Fruit fly (Drosophila melanogaster) whole organism, embryonic: ENCODE results near the gene Svil.
A peak's percentile ranks its signal among the peaks of the same experiment; 100 is the strongest.

ENCODE experiments used
- Atf-2 ChIP-seq: fragments of 200-800 bp; sonication (Bioruptor generic); optimal IDR thresholded peaks from 2 replicates; lab custom pipeline; 2016; ENCODE audit warnings: missing biosample characterization, missing genetic modification characterization
- Awh ChIP-seq: fragments of 200-800 bp; sonication (Bioruptor generic); IDR thresholded peaks from 2 replicates; pipeline ENCODE4, ENCODE4 v1.3.6; 2022; ENCODE audit warnings: missing biosample characterization, missing genetic modification characterization
- CG10321 ChIP-seq: fragments of 200-800 bp; sonication (Bioruptor generic); IDR thresholded peaks from 2 replicates; pipeline ENCODE4 v1.3.6; 2022; ENCODE audit warnings: missing biosample characterization, missing genetic modification characterization
- CG10654 ChIP-seq: fragments of 200-800 bp; sonication (Bioruptor generic); optimal IDR thresholded peaks from 2 replicates; lab custom pipeline; 2016; ENCODE audit warnings: missing biosample characterization, missing genetic modification characterization
- CG10979 ChIP-seq: fragments of 200-800 bp; sonication (Bioruptor generic); optimal IDR thresholded peaks from 2 replicates; lab custom pipeline; 2018; ENCODE audit warnings: missing biosample characterization, mild to moderate bottlenecking, missing genetic modification characterization, moderate library complexity
- CG11247 ChIP-seq: fragments of 200-800 bp; sonication (Bioruptor generic); IDR thresholded peaks from 2 replicates; pipeline ENCODE4 v1.3.6; 2022; ENCODE audit warnings: missing biosample characterization, missing genetic modification characterization
- CG12104 ChIP-seq: fragments of 200-800 bp; sonication (Bioruptor generic); optimal IDR thresholded peaks from 3 replicates; lab custom pipeline; 2016; ENCODE audit warnings: missing biosample characterization, missing genetic modification characterization
- CG12942 ChIP-seq: fragments of 200-800 bp; sonication (Bioruptor generic); optimal IDR thresholded peaks from 3 replicates; lab custom pipeline; 2016; ENCODE audit warnings: missing biosample characterization, missing genetic modification characterization
- CG13775 ChIP-seq: fragments of 200-800 bp; sonication (Bioruptor generic); optimal IDR thresholded peaks from 3 replicates; lab custom pipeline; 2017; ENCODE audit warnings: missing biosample characterization, mild to moderate bottlenecking, missing genetic modification characterization
- CG13894 ChIP-seq: fragments of 200-800 bp; sonication (Bioruptor generic); optimal IDR thresholded peaks from 3 replicates; lab custom pipeline; 2018; ENCODE audit warnings: missing biosample characterization, mild to moderate bottlenecking, missing genetic modification characterization, moderate library complexity
- CG15479 ChIP-seq: fragments of 200-800 bp; sonication (Bioruptor generic); optimal IDR thresholded peaks from 3 replicates; lab custom pipeline; 2019; ENCODE audit warnings: missing biosample characterization, mild to moderate bottlenecking, missing genetic modification characterization, moderate library complexity
- CG17612 ChIP-seq: fragments of 200-800 bp; sonication (Bioruptor generic); IDR thresholded peaks from 2 replicates; pipeline ENCODE4 v1.3.6; 2022; ENCODE audit warnings: missing biosample characterization, missing genetic modification characterization
- CG3726 ChIP-seq: fragments of 200-800 bp; sonication (Bioruptor generic); IDR thresholded peaks from 3 replicates; pipeline ENCODE4, ENCODE4 v1.3.6; 2022; ENCODE audit warnings: missing biosample characterization, missing genetic modification characterization
- CG3847 ChIP-seq: fragments of 200-800 bp; sonication (Bioruptor generic); IDR thresholded peaks from 2 replicates; pipeline ENCODE4 v1.3.6; 2022; ENCODE audit warnings: missing biosample characterization, missing genetic modification characterization
- CG5245 ChIP-seq: fragments of 200-800 bp; sonication (Bioruptor generic); optimal IDR thresholded peaks from 3 replicates; lab custom pipeline; 2016; ENCODE audit warnings: missing biosample characterization, missing genetic modification characterization
- CG8281 ChIP-seq: fragments of 200-800 bp; sonication (Bioruptor generic); optimal IDR thresholded peaks from 2 replicates; lab custom pipeline; 2018; ENCODE audit warnings: missing biosample characterization, mild to moderate bottlenecking, missing genetic modification characterization, moderate library complexity
- CG8359 ChIP-seq: fragments of 200-800 bp; sonication (Bioruptor generic); optimal IDR thresholded peaks from 2 replicates; lab custom pipeline; 2017; ENCODE audit warnings: missing biosample characterization, mild to moderate bottlenecking, missing genetic modification characterization, borderline replicate concordance
- CG8924 ChIP-seq: fragments of 200-800 bp; optimal IDR thresholded peaks from 3 replicates; lab custom pipeline; 2019; ENCODE audit warnings: missing biosample characterization, mild to moderate bottlenecking, missing genetic modification characterization, moderate library complexity
- CoRest ChIP-seq: fragments of 200-800 bp; sonication (Bioruptor generic); optimal IDR thresholded peaks from 3 replicates; lab custom pipeline; 2018; ENCODE audit warnings: missing biosample characterization, mild to moderate bottlenecking, missing genetic modification characterization, moderate library complexity
- D19B ChIP-seq: fragments of 200-800 bp; sonication (Bioruptor generic); optimal IDR thresholded peaks from 2 replicates; lab custom pipeline; 2017; ENCODE audit warnings: missing biosample characterization, mild to moderate bottlenecking, missing genetic modification characterization
- Dad ChIP-seq: fragments of 200-800 bp; sonication (Bioruptor generic); optimal IDR thresholded peaks from 3 replicates; lab custom pipeline; 2016; ENCODE audit warnings: missing biosample characterization, missing genetic modification characterization
- Drgx ChIP-seq: fragments of 200-800 bp; sonication (Bioruptor generic); IDR thresholded peaks from 2 replicates; pipeline ENCODE4 v1.3.6; 2022; ENCODE audit warnings: missing biosample characterization, missing genetic modification characterization
- E2f1 ChIP-seq: fragments of 200-800 bp; sonication (Bioruptor generic); IDR thresholded peaks from 2 replicates; pipeline ENCODE4 v1.3.6; 2022; ENCODE audit warnings: missing biosample characterization, missing genetic modification characterization
- Gug ChIP-seq: fragments of 200-800 bp; sonication (Bioruptor generic); IDR thresholded peaks from 4 replicates; pipeline ENCODE4 v1.3.6; 2022; ENCODE audit warnings: missing biosample characterization, missing genetic modification characterization
- HLH4C ChIP-seq: fragments of 200-800 bp; sonication (Bioruptor generic); IDR thresholded peaks from 3 replicates; pipeline ENCODE4 v1.3.6; 2022; ENCODE audit warnings: missing biosample characterization, missing genetic modification characterization; ENCODE audit not compliant: partially characterized antibody
- HLHmδ ChIP-seq: fragments of 200-800 bp; sonication (Bioruptor generic); optimal IDR thresholded peaks from 2 replicates; lab custom pipeline; 2018; ENCODE audit warnings: missing biosample characterization, mild to moderate bottlenecking, missing genetic modification characterization, moderate library complexity
- MBD-R2 ChIP-seq: fragments of 200-800 bp; sonication (Bioruptor generic); IDR thresholded peaks from 2 replicates; pipeline ENCODE4 v1.3.6; 2022; ENCODE audit warnings: missing biosample characterization, missing genetic modification characterization
- TFAM ChIP-seq: fragments of 200-800 bp; sonication (Bioruptor generic); optimal IDR thresholded peaks from 2 replicates; lab custom pipeline; 2017; ENCODE audit warnings: missing biosample characterization, missing genetic modification characterization, inconsistent platforms
- bcd ChIP-seq: fragments of 200-800 bp; sonication (Bioruptor generic); optimal IDR thresholded peaks from 2 replicates; lab custom pipeline; 2017; ENCODE audit warnings: missing biosample characterization, mild to moderate bottlenecking, missing genetic modification characterization
- br ChIP-seq: fragments of >200 bp; optimal IDR thresholded peaks from 2 replicates; lab custom pipeline; 2017
- chif ChIP-seq, 2 experiments: fragments of 200-800 bp; sonication (Bioruptor generic); optimal IDR thresholded peaks; 3 replicates each; lab custom pipeline; 2016; ENCODE audit warnings: missing biosample characterization in 2 of 2, missing genetic modification characterization in 2 of 2
- cwo ChIP-seq: fragments of 200-800 bp; sonication (Bioruptor generic); optimal IDR thresholded peaks from 3 replicates; lab custom pipeline; 2017; ENCODE audit warnings: missing biosample characterization, missing genetic modification characterization, mild to moderate bottlenecking, moderate library complexity, missing genetic modification reagents
- eyg ChIP-seq: fragments of 200-800 bp; sonication (Bioruptor generic); optimal IDR thresholded peaks from 3 replicates; lab custom pipeline; 2016; ENCODE audit warnings: missing biosample characterization, missing genetic modification characterization
- fd102C ChIP-seq: fragments of 200-800 bp; sonication (Bioruptor generic); optimal IDR thresholded peaks from 2 replicates; lab custom pipeline; 2018; ENCODE audit warnings: missing biosample characterization, mild to moderate bottlenecking, missing genetic modification characterization, moderate library complexity
- ftz-f1 ChIP-seq: fragments of 200-800 bp; sonication (Bioruptor generic); optimal IDR thresholded peaks from 2 replicates; lab custom pipeline; 2016; ENCODE audit warnings: missing biosample characterization, missing genetic modification characterization
- ind ChIP-seq: fragments of 200-800 bp; sonication (Bioruptor generic); optimal IDR thresholded peaks from 3 replicates; lab custom pipeline; 2016; ENCODE audit warnings: missing biosample characterization, missing genetic modification characterization
- jing ChIP-seq: fragments of 200-800 bp; sonication (Bioruptor generic); optimal IDR thresholded peaks from 2 replicates; lab custom pipeline; 2018; ENCODE audit warnings: missing biosample characterization, mild to moderate bottlenecking, missing genetic modification characterization
- klu ChIP-seq: fragments of 200-800 bp; sonication (Bioruptor generic); IDR thresholded peaks from 2 replicates; pipeline ENCODE4 v1.3.6; 2022; ENCODE audit warnings: missing biosample characterization, missing genetic modification characterization
- lilli ChIP-seq: fragments of 200-800 bp; sonication (Bioruptor generic); optimal IDR thresholded peaks from 3 replicates; lab custom pipeline; 2016; ENCODE audit warnings: missing biosample characterization, missing genetic modification characterization
- maf-S ChIP-seq: fragments of 200-800 bp; sonication (Bioruptor generic); optimal IDR thresholded peaks from 2 replicates; lab custom pipeline; 2016; ENCODE audit warnings: missing biosample characterization, missing genetic modification characterization
- org-1 ChIP-seq: fragments of 200-800 bp; sonication (Bioruptor generic); optimal IDR thresholded peaks from 2 replicates; lab custom pipeline; 2017; ENCODE audit warnings: missing biosample characterization, missing genetic modification characterization
- pnt ChIP-seq: fragments of 200-800 bp; sonication (Bioruptor generic); optimal IDR thresholded peaks from 3 replicates; lab custom pipeline; 2016; ENCODE audit warnings: missing biosample characterization, missing genetic modification characterization
- prd ChIP-seq, 3 experiments: fragments of >200 bp in 2 of 3; fragments of 200-800 bp in 1 of 3; sonication (Bioruptor generic) in 1 of 3; optimal IDR thresholded peaks in 2 of 3; IDR thresholded peaks in 1 of 3; 2 replicates in 2 of 3; 3 replicates in 1 of 3; pipeline versions ENCODE4 v1.3.6 to Lab custom; 2017 to 2022; ENCODE audit warnings: missing biosample characterization in 1 of 3, missing genetic modification characterization in 1 of 3
- scrt ChIP-seq: fragments of 200-800 bp; sonication (Bioruptor generic); optimal IDR thresholded peaks from 2 replicates; lab custom pipeline; 2018; ENCODE audit warnings: missing biosample characterization, mild to moderate bottlenecking, missing genetic modification characterization, moderate library complexity
- slp2 ChIP-seq: fragments of 200-800 bp; sonication (Bioruptor generic); optimal IDR thresholded peaks from 2 replicates; lab custom pipeline; 2016; ENCODE audit warnings: missing biosample characterization, missing genetic modification characterization
- tup ChIP-seq: fragments of 200-800 bp; sonication (Bioruptor generic); optimal IDR thresholded peaks from 2 replicates; lab custom pipeline; 2016; ENCODE audit warnings: missing biosample characterization, mild to moderate bottlenecking, missing genetic modification characterization, moderate library complexity
- unc-4 ChIP-seq: fragments of 200-800 bp; sonication (Bioruptor generic); IDR thresholded peaks from 2 replicates; pipeline ENCODE4 v1.3.6; 2022; ENCODE audit warnings: missing biosample characterization, missing genetic modification characterization; ENCODE audit not compliant: partially characterized antibody
- yki ChIP-seq: fragments of >200 bp; optimal IDR thresholded peaks from 3 replicates; lab custom pipeline; 2018

Svil gene

DNA sequence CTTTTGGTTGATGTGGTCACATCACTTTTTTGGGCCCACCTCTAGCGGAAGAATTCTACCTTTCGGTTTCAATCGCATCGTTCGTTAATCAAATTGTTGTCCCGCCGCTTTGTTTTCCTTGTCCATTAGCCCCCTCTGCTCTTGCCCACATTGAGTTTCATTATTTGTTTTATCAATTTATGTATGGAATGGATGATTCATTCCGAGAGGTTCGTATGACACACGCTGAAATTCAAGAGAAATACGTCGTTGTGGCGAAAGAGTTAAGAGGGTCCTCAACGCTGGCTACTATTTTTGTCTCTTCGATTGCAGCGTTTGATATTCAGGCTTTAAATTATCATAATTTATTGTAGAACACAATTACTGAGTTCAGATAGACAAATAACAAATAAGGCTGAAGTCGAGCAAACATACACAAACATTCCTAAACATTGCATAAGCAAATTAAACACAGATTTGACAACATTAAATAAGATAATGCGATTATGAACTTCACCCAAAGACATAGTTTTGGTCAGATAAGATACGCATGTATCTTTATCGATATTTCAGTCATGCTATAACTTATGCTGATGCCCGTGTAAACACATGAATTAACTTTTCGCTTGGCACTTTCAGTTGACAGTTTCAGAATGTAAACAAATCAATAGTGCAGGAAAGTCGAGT is 116.2 kb downstream of the Svil start (continued):
- no peak for TF ChIP-seq D19B (GFP tag; lab: Kevin White, UChicago)

DNA sequence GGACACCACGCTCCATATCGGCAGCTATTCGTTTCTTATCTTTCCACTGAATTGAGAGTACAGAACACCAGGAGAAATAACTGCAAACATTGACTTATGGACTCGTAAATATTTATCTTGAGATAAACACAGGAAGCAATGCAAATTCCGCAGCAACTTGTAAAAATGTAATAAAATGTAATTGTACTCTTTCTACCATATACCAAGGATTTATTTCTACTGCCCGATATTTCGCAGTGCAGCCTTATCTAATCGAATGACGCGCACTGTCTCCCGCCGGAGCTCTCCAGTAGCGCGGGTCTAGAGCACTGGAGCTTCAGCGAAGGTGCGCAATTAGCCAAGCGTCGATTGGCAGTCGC is 116.7 kb downstream of the Svil start:
- TF ChIP-seq CG5245 (GFP tag; lab: Kevin White, UChicago) = peak; percentile 82
- TF ChIP-seq br (lab: Kevin White, UChicago) = no peak
- peak; percentile 73 for TF ChIP-seq CG8359 (GFP tag; lab: Kevin White, UChicago)
- peak; percentile 82 for TF ChIP-seq pnt (GFP tag; lab: Kevin White, UChicago)
- TF ChIP-seq scrt (GFP tag; lab: Kevin White, UChicago) = peak; percentile 84
- peak; percentile 52 for TF ChIP-seq tup (GFP tag; lab: Kevin White, UChicago)
- peak; percentile 79 for TF ChIP-seq CG3726 (GFP tag; lab: Robert Waterston, UW)
- TF ChIP-seq CG3847 (GFP tag; lab: Robert Waterston, UW) = peak; percentile 90
- no peak for TF ChIP-seq Atf-2 (GFP tag; lab: Kevin White, UChicago)
- peak; percentile 28 to 54 for TF ChIP-seq chif (GFP tag; optimal IDR thresholded peaks at IDR 0.05; lab: Kevin White, UChicago)
- TF ChIP-seq TFAM = peak; percentile 40
- peak; percentile 92 for TF ChIP-seq CG11247
- TF ChIP-seq CG8281 (tag; lab: Kevin White, UChicago) = peak; percentile 61
- peak; percentile 90 for TF ChIP-seq CG13894 (tag; lab: Kevin White, UChicago)
- TF ChIP-seq CG17612 (GFP tag; lab: Robert Waterston, UW) = peak; percentile 85
- TF ChIP-seq unc-4 (GFP tag; lab: Robert Waterston, UW) = no peak
- no peak for TF ChIP-seq HLHmδ (GFP tag; lab: Kevin White, UChicago)
- TF ChIP-seq ind (GFP tag; lab: Kevin White, UChicago) = peak; percentile 91
- TF ChIP-seq slp2 (GFP tag; lab: Kevin White, UChicago) = peak; percentile 23
- peak; percentile 76; the same call in 3 of the 4 replicates for TF ChIP-seq Gug (GFP tag; lab: Robert Waterston, UW)
- peak; percentile 85 for TF ChIP-seq eyg
- TF ChIP-seq Awh = peak; percentile 79
- peak; percentile 82 for TF ChIP-seq CG10654
- peak; percentile 65 for TF ChIP-seq jing
- peak; percentile 78 for TF ChIP-seq CG10979 (tag; lab: Kevin White, UChicago)
- TF ChIP-seq lilli (GFP tag; lab: Kevin White, UChicago) = peak; percentile 84
- TF ChIP-seq Dad (GFP tag; lab: Kevin White, UChicago) = peak; percentile 85
- TF ChIP-seq yki = no peak
- peak; percentile 77 for TF ChIP-seq CG12104 (GFP tag; lab: Kevin White, UChicago)
- TF ChIP-seq E2f1 (GFP tag; lab: Robert Waterston, UW) = peak; percentile 92
- TF ChIP-seq HLH4C (GFP tag; lab: Robert Waterston, UW) = no peak
- TF ChIP-seq ftz-f1 (GFP tag; lab: Kevin White, UChicago) = peak; percentile 59
- peak; percentile 84 for TF ChIP-seq CG8924 (tag; lab: Kevin White, UChicago)
- peak; percentile 72 for TF ChIP-seq CG13775 (GFP tag; lab: Kevin White, UChicago)
- TF ChIP-seq maf-S (GFP tag; lab: Kevin White, UChicago) = peak; percentile 72
- peak; percentile 82 for TF ChIP-seq Drgx
- TF ChIP-seq fd102C (GFP tag; lab: Kevin White, UChicago) = no peak
- TF ChIP-seq cwo = peak; percentile 95
- TF ChIP-seq CG15479 (GFP tag; lab: Kevin White, UChicago) = peak; percentile 48
- TF ChIP-seq CG12942 (GFP tag; lab: Kevin White, UChicago) = peak; percentile 46
- peak; percentile 86 for TF ChIP-seq bcd
- TF ChIP-seq prd (optimal IDR thresholded peaks at IDR 0.05; lab: Kevin White, UChicago) = no peak
- TF ChIP-seq prd (GFP tag; IDR thresholded peaks at IDR 0.05; lab: Robert Waterston, UW) = peak; percentile 93
- peak; percentile 82 for TF ChIP-seq klu (GFP tag; lab: Robert Waterston, UW)
- TF ChIP-seq CG10321 = peak; percentile 60
- TF ChIP-seq org-1 (GFP tag; lab: Kevin White, UChicago) = peak; percentile 80
- TF ChIP-seq CoRest (tag; lab: Kevin White, UChicago) = peak; percentile 82
- TF ChIP-seq MBD-R2 (GFP tag; lab: Robert Waterston, UW) = peak; percentile 88
